Fruit fly (Drosophila melanogaster): ENCODE results near the gene CG3987.

Gene CG3987

dm6 chr3R:15110135-15110534 lies 29.6 kb upstream of the CG3987 start:
- TF ChIP-seq OdsH (GFP tag; optimal IDR thresholded peaks at IDR 0.05) (no peak), tai (GFP tag; optimal IDR thresholded peaks at IDR 0.05) (no peak), lola (GFP tag; optimal IDR thresholded peaks at IDR 0.05) (no peak), CG32264 (GFP tag; optimal IDR thresholded peaks at IDR 0.05) (no peak)

DNA sequence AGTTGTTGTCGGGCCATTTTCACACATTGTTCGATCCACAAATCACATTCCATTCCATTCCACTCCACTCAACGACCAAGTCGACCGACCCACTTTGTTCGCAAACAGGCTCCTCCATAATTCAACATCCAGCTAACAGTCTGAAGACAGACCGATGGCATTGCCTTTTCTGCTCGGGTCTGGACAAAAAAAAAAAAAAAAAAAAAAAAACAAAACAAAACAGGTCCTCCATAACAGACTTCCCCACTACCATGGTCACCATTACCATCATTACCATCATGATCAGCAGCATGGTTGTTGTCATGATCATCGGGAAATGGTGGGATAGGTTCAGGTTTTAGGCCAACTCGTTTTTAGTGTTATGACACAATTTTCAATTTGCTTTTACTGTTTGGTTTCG lies 27.5 kb upstream of the CG3987 start:
- no peak for TF ChIP-seq Mio (GFP tag; optimal IDR thresholded peaks at IDR 0.05)
- peak; percentile 23 for TF ChIP-seq psq (GFP tag; optimal IDR thresholded peaks at IDR 0.05)
- TF ChIP-seq tai (GFP tag; optimal IDR thresholded peaks at IDR 0.05): no peak

dm6 chr3R:15113584-15113983 lies 26.2 kb upstream of the CG3987 start:
- TF ChIP-seq sage (GFP tag; optimal IDR thresholded peaks at IDR 0.05) (no peak), dmrt93B (GFP tag; optimal IDR thresholded peaks at IDR 0.05) (no peak), dl (GFP tag; optimal IDR thresholded peaks at IDR 0.05; ENCODE audit: insufficient read depth in 1 of 2, partially characterized antibody in 2 of 2) (no peak), CrebA (GFP tag; optimal IDR thresholded peaks at IDR 0.05; ENCODE audit: borderline replicate concordance) (no peak), jim (GFP tag; optimal IDR thresholded peaks at IDR 0.05) (no peak)

DNA sequence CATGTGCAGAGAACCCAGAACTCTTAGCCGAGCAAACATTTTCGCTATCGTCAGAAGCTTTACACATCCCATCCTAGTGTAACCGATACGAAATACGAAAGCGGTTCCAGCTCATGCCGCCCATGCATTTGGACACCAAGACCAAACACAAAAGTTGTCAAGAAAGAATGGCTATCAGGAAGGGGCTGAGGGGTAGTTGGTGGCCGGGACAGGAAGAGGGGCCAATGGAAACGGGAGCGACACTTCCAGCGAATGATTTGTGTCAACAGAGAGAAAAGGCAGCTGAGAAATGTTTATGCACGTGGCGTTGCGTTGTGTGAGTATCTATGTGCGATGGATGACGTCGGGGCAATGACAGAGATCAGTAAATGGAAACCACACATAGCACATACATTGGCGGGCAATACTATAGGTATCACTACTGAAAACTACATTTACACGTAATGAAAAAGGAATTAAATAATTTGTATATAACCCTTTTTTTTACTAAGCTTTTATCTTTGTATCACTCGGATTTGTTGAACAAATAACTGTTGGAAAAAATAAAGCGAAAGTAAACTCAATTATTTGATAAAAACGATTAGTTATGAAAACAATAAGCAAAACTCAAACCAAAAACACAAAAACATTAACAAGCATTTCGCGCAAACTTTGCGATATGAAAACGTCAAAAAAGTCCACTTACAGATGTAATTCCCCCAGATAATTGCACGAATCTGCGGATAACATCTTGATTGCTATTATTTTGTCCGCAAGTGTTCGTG lies 25.1 kb upstream of the CG3987 start:
- TF ChIP-seq jim (GFP tag; optimal IDR thresholded peaks at IDR 0.05) (no peak), ey (GFP tag; optimal IDR thresholded peaks at IDR 0.05) (no peak), sv (GFP tag; optimal IDR thresholded peaks at IDR 0.05) (no peak), CG9705 (GFP tag; optimal IDR thresholded peaks at IDR 0.05) (no peak), Rel (GFP tag; optimal IDR thresholded peaks at IDR 0.05) (no peak), Rel (tag; optimal IDR thresholded peaks at IDR 0.05) (no peak), br (GFP tag; optimal IDR thresholded peaks at IDR 0.05) (no peak), OdsH (GFP tag; optimal IDR thresholded peaks at IDR 0.05) (no peak), Dfd (GFP tag; optimal IDR thresholded peaks at IDR 0.05) (no peak), Sp1 (GFP tag; optimal IDR thresholded peaks at IDR 0.05) (no peak)

DNA sequence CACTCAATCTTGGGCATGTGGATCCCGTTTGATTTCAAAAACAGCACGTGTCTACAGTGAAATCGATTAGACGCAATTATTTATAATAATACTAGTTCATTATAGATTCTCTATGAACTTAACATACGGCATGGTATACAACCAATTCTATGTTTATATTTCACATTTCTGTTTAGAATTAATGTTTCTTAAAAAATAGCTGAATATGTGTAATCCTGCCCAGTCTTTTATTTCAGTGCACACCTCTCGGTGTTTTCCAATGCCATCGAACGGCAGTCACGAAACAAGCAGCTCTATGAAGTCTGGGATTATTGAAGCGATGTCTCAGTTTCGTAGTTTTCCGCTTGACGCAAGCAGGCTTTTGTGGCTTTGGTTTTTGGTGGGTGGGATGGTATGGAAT lies 22.0 kb upstream of the CG3987 start:
- TF ChIP-seq CrebA (GFP tag; optimal IDR thresholded peaks at IDR 0.05; ENCODE audit: borderline replicate concordance) (no peak), N (GFP tag; optimal IDR thresholded peaks at IDR 0.05) (no peak), brk (GFP tag; optimal IDR thresholded peaks at IDR 0.05) (no peak)

DNA sequence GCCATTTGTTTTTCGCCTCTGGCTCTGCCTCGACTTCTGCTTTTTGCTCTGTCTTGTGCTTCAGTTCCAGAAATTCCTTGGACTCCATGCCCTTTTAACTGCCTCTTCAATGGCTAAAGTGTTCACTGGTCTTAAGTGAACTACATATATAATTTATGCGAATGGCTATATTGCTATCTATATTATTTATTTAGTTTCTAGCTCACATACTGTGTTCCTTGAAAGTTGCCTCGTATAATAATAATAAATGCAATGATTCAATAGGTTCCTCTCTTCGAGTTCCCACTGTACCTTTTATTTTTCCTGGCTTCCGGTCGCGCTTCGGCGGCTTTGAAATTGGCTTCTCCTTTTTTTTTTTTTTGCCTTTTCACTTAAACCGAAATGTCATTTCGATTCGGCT lies 20.0 kb upstream of the CG3987 start:
- TF ChIP-seq OdsH (GFP tag; optimal IDR thresholded peaks at IDR 0.05) (no peak), ey (GFP tag; optimal IDR thresholded peaks at IDR 0.05) (no peak), Dfd (GFP tag; optimal IDR thresholded peaks at IDR 0.05) (no peak), lola (GFP tag; optimal IDR thresholded peaks at IDR 0.05) (no peak), woc (GFP tag; optimal IDR thresholded peaks at IDR 0.05) (no peak), CrebA (GFP tag; optimal IDR thresholded peaks at IDR 0.05; ENCODE audit: borderline replicate concordance) (no peak), CG32264 (GFP tag; optimal IDR thresholded peaks at IDR 0.05) (no peak), Mio (GFP tag; optimal IDR thresholded peaks at IDR 0.05) (no peak), Rel (GFP tag; optimal IDR thresholded peaks at IDR 0.05) (no peak), Rel (tag; optimal IDR thresholded peaks at IDR 0.05) (no peak), jim (GFP tag; optimal IDR thresholded peaks at IDR 0.05) (no peak), br (GFP tag; optimal IDR thresholded peaks at IDR 0.05) (no peak), Sp1 (GFP tag; optimal IDR thresholded peaks at IDR 0.05) (no peak), sv (GFP tag; optimal IDR thresholded peaks at IDR 0.05) (no peak), fru (GFP tag; optimal IDR thresholded peaks at IDR 0.05) (no peak), N (GFP tag; optimal IDR thresholded peaks at IDR 0.05) (no peak), dl (GFP tag; optimal IDR thresholded peaks at IDR 0.05; ENCODE audit: insufficient read depth in 1 of 2, partially characterized antibody in 2 of 2) (no peak)

DNA sequence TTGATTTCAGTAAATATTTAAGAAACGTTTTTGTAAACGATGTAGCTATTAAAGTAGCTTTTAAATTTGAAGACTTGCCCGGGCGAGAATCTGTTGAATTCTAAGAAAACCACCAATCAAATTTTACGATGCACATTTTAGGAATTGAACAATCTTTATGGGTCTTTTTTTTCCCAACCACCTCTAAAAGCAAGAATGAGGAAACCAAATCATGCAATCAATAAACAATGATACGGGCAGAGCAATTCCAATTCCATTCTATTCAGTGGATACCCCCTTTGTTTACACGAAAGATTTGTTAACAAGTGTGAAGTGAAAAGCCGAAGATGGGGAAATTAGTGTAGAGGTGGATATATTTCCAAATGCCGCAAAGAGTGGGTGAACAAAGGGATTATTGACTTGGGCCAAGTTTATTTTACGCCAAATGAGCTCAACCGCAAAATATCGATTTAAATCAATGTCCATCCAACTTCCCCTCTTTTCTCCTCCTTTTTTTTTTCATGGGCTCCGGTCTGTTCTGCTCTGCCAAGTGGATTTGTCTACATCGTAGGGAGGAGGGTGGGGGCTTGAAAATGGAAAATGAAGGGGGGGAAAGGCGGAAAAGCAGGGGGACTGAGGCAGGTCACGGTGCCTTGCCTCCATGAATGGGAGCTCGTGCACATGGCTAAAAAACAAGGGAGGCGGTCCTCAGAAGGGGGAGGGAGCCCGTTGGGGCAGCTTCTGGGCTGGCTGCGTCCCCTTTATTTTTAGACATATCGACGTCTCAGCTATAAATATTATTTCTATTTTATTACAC lies 18.0 kb upstream of the CG3987 start:
- no peak for TF ChIP-seq Sp1 (GFP tag; optimal IDR thresholded peaks at IDR 0.05)
